Fruit fly (Drosophila melanogaster) whole organism, embryonic: Measurements from ENCODE around the gene Naam.

Experiments used
- Antp ChIP-seq: fragments of 200-800 bp; sonication (Bioruptor generic); optimal IDR thresholded peaks from 3 replicates; lab custom pipeline; 2016; ENCODE audit warnings: missing biosample characterization, missing genetic modification characterization
- B-H1 ChIP-seq: fragments of 200-800 bp; sonication (Bioruptor generic); IDR thresholded peaks from 3 replicates; pipeline ENCODE4 v1.3.6; 2022; ENCODE audit warnings: missing biosample characterization, missing genetic modification characterization
- CG13296 ChIP-seq: fragments of 200-800 bp; sonication (Bioruptor generic); optimal IDR thresholded peaks from 3 replicates; lab custom pipeline; 2018; ENCODE audit warnings: missing biosample characterization, mild to moderate bottlenecking, missing genetic modification characterization
- CG14050 ChIP-seq: fragments of 200-800 bp; sonication (Bioruptor generic); IDR thresholded peaks from 3 replicates; pipeline ENCODE4 v1.3.6; 2022; ENCODE audit warnings: missing biosample characterization, missing genetic modification characterization
- CG14710 ChIP-seq: fragments of 200-800 bp; sonication (Bioruptor generic); optimal IDR thresholded peaks from 3 replicates; lab custom pipeline; 2019; ENCODE audit warnings: missing biosample characterization, mild to moderate bottlenecking, missing genetic modification characterization, moderate library complexity
- CG15696 ChIP-seq: fragments of 200-800 bp; sonication (Bioruptor generic); optimal IDR thresholded peaks from 2 replicates; lab custom pipeline; 2019; ENCODE audit warnings: missing biosample characterization, mild to moderate bottlenecking, missing genetic modification characterization, moderate library complexity
- CG17802 ChIP-seq: fragments of 200-800 bp; sonication (Bioruptor generic); optimal IDR thresholded peaks from 2 replicates; lab custom pipeline; 2018; ENCODE audit warnings: missing biosample characterization, mild to moderate bottlenecking, missing genetic modification characterization, moderate library complexity
- CG18476 ChIP-seq: fragments of 200-800 bp; sonication (Bioruptor generic); optimal IDR thresholded peaks from 2 replicates; lab custom pipeline; 2016; ENCODE audit warnings: missing biosample characterization, mild to moderate bottlenecking, missing genetic modification characterization
- CG2129 ChIP-seq: fragments of 200-800 bp; sonication (Bioruptor generic); IDR thresholded peaks from 2 replicates; pipeline ENCODE4 v1.3.6; 2022; ENCODE audit warnings: missing biosample characterization, missing genetic modification characterization; ENCODE audit not compliant: partially characterized antibody
- CG2199 ChIP-seq: fragments of 200-800 bp; sonication (Bioruptor generic); IDR thresholded peaks from 3 replicates; pipeline ENCODE4 v1.3.6; 2022; ENCODE audit warnings: missing biosample characterization, missing genetic modification characterization
- CG2712 ChIP-seq: fragments of 200-800 bp; optimal IDR thresholded peaks from 3 replicates; lab custom pipeline; 2019; ENCODE audit warnings: missing biosample characterization, mild to moderate bottlenecking, missing genetic modification characterization, moderate library complexity
- CG30403 ChIP-seq: fragments of 200-800 bp; sonication (Bioruptor generic); optimal IDR thresholded peaks from 3 replicates; lab custom pipeline; 2016; ENCODE audit warnings: missing biosample characterization, missing genetic modification characterization
- CG30431 ChIP-seq: fragments of 200-800 bp; sonication (Bioruptor generic); optimal IDR thresholded peaks from 2 replicates; lab custom pipeline; 2017; ENCODE audit warnings: missing biosample characterization, missing genetic modification characterization
- CG31441 ChIP-seq: fragments of 200-800 bp; sonication (Bioruptor generic); IDR thresholded peaks from 2 replicates; pipeline ENCODE4 v1.3.6; 2022; ENCODE audit warnings: missing biosample characterization, missing genetic modification characterization
- CG33213 ChIP-seq: fragments of 200-800 bp; sonication (Bioruptor generic); optimal IDR thresholded peaks from 3 replicates; lab custom pipeline; 2016; ENCODE audit warnings: missing biosample characterization, missing genetic modification characterization
- CG7839 ChIP-seq: fragments of 200-800 bp; sonication (Bioruptor generic); optimal IDR thresholded peaks from 3 replicates; lab custom pipeline; 2018; ENCODE audit warnings: missing biosample characterization, mild to moderate bottlenecking, missing genetic modification characterization, moderate library complexity
- CG7928 ChIP-seq: fragments of 200-800 bp; sonication (Bioruptor generic); optimal IDR thresholded peaks from 2 replicates; lab custom pipeline; 2017; ENCODE audit warnings: missing biosample characterization, mild to moderate bottlenecking, missing genetic modification characterization
- CG7963 ChIP-seq: fragments of 200-800 bp; sonication (Bioruptor generic); IDR thresholded peaks from 3 replicates; pipeline ENCODE4 v1.3.6; 2022; ENCODE audit warnings: missing biosample characterization, missing genetic modification characterization; ENCODE audit not compliant: partially characterized antibody
- CG8089 ChIP-seq: fragments of 200-800 bp; sonication (Bioruptor generic); optimal IDR thresholded peaks from 3 replicates; lab custom pipeline; 2016; ENCODE audit warnings: missing biosample characterization, missing genetic modification characterization
- CG8281 ChIP-seq: fragments of 200-800 bp; sonication (Bioruptor generic); optimal IDR thresholded peaks from 2 replicates; lab custom pipeline; 2018; ENCODE audit warnings: missing biosample characterization, mild to moderate bottlenecking, missing genetic modification characterization, moderate library complexity
- CoRest ChIP-seq: fragments of 200-800 bp; sonication (Bioruptor generic); optimal IDR thresholded peaks from 3 replicates; lab custom pipeline; 2018; ENCODE audit warnings: missing biosample characterization, mild to moderate bottlenecking, missing genetic modification characterization, moderate library complexity
- Dref ChIP-seq: fragments of 200-800 bp; sonication (Bioruptor generic); IDR thresholded peaks from 2 replicates; pipeline ENCODE4 v1.3.6; 2022; ENCODE audit warnings: missing biosample characterization, missing genetic modification characterization
- ERR ChIP-seq: fragments of 200-800 bp; sonication (Bioruptor generic); optimal IDR thresholded peaks from 2 replicates; lab custom pipeline; 2016; ENCODE audit warnings: missing biosample characterization, missing genetic modification characterization
- Fer1 ChIP-seq: fragments of 200-800 bp; sonication (Bioruptor generic); optimal IDR thresholded peaks from 2 replicates; lab custom pipeline; 2017; ENCODE audit warnings: missing biosample characterization, mild to moderate bottlenecking, missing genetic modification characterization
- H2.0 ChIP-seq: fragments of 200-800 bp; sonication (Bioruptor generic); IDR thresholded peaks from 2 replicates; pipeline ENCODE4 v1.3.6; 2022; ENCODE audit warnings: missing biosample characterization, missing genetic modification characterization
- MBD-R2 ChIP-seq: fragments of 200-800 bp; sonication (Bioruptor generic); IDR thresholded peaks from 2 replicates; pipeline ENCODE4 v1.3.6; 2022; ENCODE audit warnings: missing biosample characterization, missing genetic modification characterization
- Mes4 ChIP-seq: fragments of 200-800 bp; sonication (Bioruptor generic); optimal IDR thresholded peaks from 2 replicates; lab custom pipeline; 2016; ENCODE audit warnings: missing biosample characterization, missing genetic modification characterization
- NC2α ChIP-seq: fragments of 200-800 bp; sonication (Bioruptor generic); optimal IDR thresholded peaks from 2 replicates; lab custom pipeline; 2016; ENCODE audit warnings: missing biosample characterization, missing genetic modification characterization
- NK7.1 ChIP-seq: fragments of 200-800 bp; sonication (Bioruptor generic); optimal IDR thresholded peaks from 3 replicates; lab custom pipeline; 2016; ENCODE audit warnings: missing biosample characterization, missing genetic modification characterization
- Nf-YB ChIP-seq: fragments of 200-800 bp; sonication (Bioruptor generic); optimal IDR thresholded peaks from 3 replicates; lab custom pipeline; 2019; ENCODE audit warnings: missing biosample characterization, mild to moderate bottlenecking, missing genetic modification characterization, moderate library complexity
- NfI ChIP-seq: fragments of 200-800 bp; sonication (Bioruptor generic); optimal IDR thresholded peaks from 3 replicates; lab custom pipeline; 2018; ENCODE audit warnings: missing biosample characterization, mild to moderate bottlenecking, missing genetic modification characterization, moderate library complexity
- Pdp1 ChIP-seq, 2 experiments: fragments of 200-800 bp; sonication (Bioruptor generic); optimal IDR thresholded peaks; 3 replicates each; lab custom pipeline; 2016; ENCODE audit warnings: missing biosample characterization in 2 of 2, missing genetic modification characterization in 2 of 2, mild to moderate bottlenecking in 1 of 2, moderate library complexity in 1 of 2
- Side ChIP-seq: fragments of 200-800 bp; sonication (Bioruptor generic); optimal IDR thresholded peaks from 2 replicates; lab custom pipeline; 2016; ENCODE audit warnings: missing biosample characterization, missing genetic modification characterization
- Spps ChIP-seq: fragments of 200-800 bp; sonication (Bioruptor generic); optimal IDR thresholded peaks from 2 replicates; lab custom pipeline; 2018; ENCODE audit warnings: missing biosample characterization, mild to moderate bottlenecking, missing genetic modification characterization
- Usf ChIP-seq: fragments of 200-800 bp; sonication (Bioruptor generic); optimal IDR thresholded peaks from 2 replicates; lab custom pipeline; 2017; ENCODE audit warnings: missing genotype, missing biosample characterization, missing genetic modification characterization
- Xrp1 ChIP-seq: fragments of 200-800 bp; sonication (Bioruptor generic); IDR thresholded peaks from 2 replicates; pipeline ENCODE4 v1.3.6; 2022; ENCODE audit warnings: missing biosample characterization, missing genetic modification characterization
- ab ChIP-seq: fragments of 200-800 bp; sonication (Bioruptor generic); optimal IDR thresholded peaks from 2 replicates; lab custom pipeline; 2016; ENCODE audit warnings: missing biosample characterization, missing genetic modification characterization
- ara ChIP-seq: fragments of 200-800 bp; sonication (Bioruptor generic); IDR thresholded peaks from 2 replicates; pipeline ENCODE4 v1.3.6; 2022; ENCODE audit warnings: missing biosample characterization, missing genetic modification characterization
- br ChIP-seq: fragments of >200 bp; optimal IDR thresholded peaks from 2 replicates; lab custom pipeline; 2017
- dati ChIP-seq: fragments of 200-800 bp; sonication (Bioruptor generic); IDR thresholded peaks from 2 replicates; pipeline ENCODE4 v1.3.6; 2022; ENCODE audit warnings: missing biosample characterization, missing genetic modification characterization
- disco-r ChIP-seq: fragments of 200-800 bp; sonication (Bioruptor generic); optimal IDR thresholded peaks from 2 replicates; lab custom pipeline; 2016; ENCODE audit warnings: missing biosample characterization, missing genetic modification characterization
- gcm2 ChIP-seq: fragments of 200-800 bp; sonication (Bioruptor generic); optimal IDR thresholded peaks from 2 replicates; lab custom pipeline; 2016; ENCODE audit warnings: missing biosample characterization, missing genetic modification characterization
- h ChIP-seq: fragments of >200 bp; optimal IDR thresholded peaks from 2 replicates; lab custom pipeline; 2017
- ham ChIP-seq: fragments of 200-800 bp; sonication (Bioruptor generic); IDR thresholded peaks from 2 replicates; pipeline ENCODE4 v1.3.6; 2022; ENCODE audit warnings: missing biosample characterization, missing genetic modification characterization
- insv ChIP-seq, 2 experiments: fragments of 200-800 bp; sonication (Bioruptor generic); optimal IDR thresholded peaks; 3 replicates each; lab custom pipeline; 2016 to 2018; ENCODE audit warnings: missing biosample characterization in 2 of 2, missing genetic modification characterization in 2 of 2
- kah ChIP-seq: fragments of 200-800 bp; sonication (Bioruptor generic); optimal IDR thresholded peaks from 2 replicates; lab custom pipeline; 2018; ENCODE audit warnings: missing biosample characterization, mild to moderate bottlenecking, missing genetic modification characterization
- pum ChIP-seq: fragments of 200-800 bp; sonication (Bioruptor generic); optimal IDR thresholded peaks from 2 replicates; lab custom pipeline; 2016; ENCODE audit warnings: missing biosample characterization, missing genetic modification characterization
- repo ChIP-seq: fragments of 200-800 bp; sonication (Bioruptor generic); optimal IDR thresholded peaks from 2 replicates; lab custom pipeline; 2016; ENCODE audit warnings: missing biosample characterization, missing genetic modification characterization
- run ChIP-seq: fragments of 200-800 bp; sonication (Bioruptor generic); optimal IDR thresholded peaks from 3 replicates; lab custom pipeline; 2018; ENCODE audit warnings: missing biosample characterization, mild to moderate bottlenecking, missing genetic modification characterization
- sima ChIP-seq: fragments of 200-800 bp; sonication (Bioruptor generic); optimal IDR thresholded peaks from 2 replicates; lab custom pipeline; 2016; ENCODE audit warnings: missing biosample characterization, missing genetic modification characterization
- tio ChIP-seq: fragments of 200-800 bp; sonication (Bioruptor generic); optimal IDR thresholded peaks from 2 replicates; lab custom pipeline; 2017; ENCODE audit warnings: missing biosample characterization, missing genetic modification characterization, inconsistent platforms
- vfl ChIP-seq: fragments of 200-800 bp; sonication (Bioruptor generic); optimal IDR thresholded peaks from 2 replicates; lab custom pipeline; 2016; ENCODE audit warnings: missing biosample characterization, missing genetic modification characterization
- yki ChIP-seq: fragments of >200 bp; optimal IDR thresholded peaks from 3 replicates; lab custom pipeline; 2018

Gene Naam

dm6 chr3R:19623606-19624005, 47.6 kb upstream of the Naam start (continued):
- no peak for TF ChIP-seq kah (GFP tag; lab: Kevin White, UChicago)
- TF ChIP-seq pum = peak; percentile 44
- no peak for TF ChIP-seq CG13296 (GFP tag; lab: Kevin White, UChicago)
- TF ChIP-seq CG17802 (tag; lab: Kevin White, UChicago) = no peak
- TF ChIP-seq ERR (GFP tag; lab: Kevin White, UChicago) = no peak
- no peak for TF ChIP-seq CG7928 (GFP tag; lab: Kevin White, UChicago)
- TF ChIP-seq vfl (GFP tag; lab: Kevin White, UChicago) = no peak
- TF ChIP-seq CG30403 (GFP tag; lab: Kevin White, UChicago) = peak; percentile 62
- TF ChIP-seq Xrp1 (GFP tag; lab: Robert Waterston, UW) = peak; percentile 72; the same call in 1 of the 2 replicates
- peak; percentile 59 for TF ChIP-seq repo (GFP tag; lab: Kevin White, UChicago)
- TF ChIP-seq disco-r (GFP tag; lab: Kevin White, UChicago) = no peak
- TF ChIP-seq CG33213 (GFP tag; lab: Kevin White, UChicago) = peak; percentile 40
- peak; percentile 33; the same call in 1 of the 2 replicates for TF ChIP-seq ara (GFP tag; lab: Robert Waterston, UW)
- TF ChIP-seq sima (GFP tag; lab: Kevin White, UChicago) = no peak
- no peak for TF ChIP-seq CG15696 (tag; lab: Kevin White, UChicago)
- TF ChIP-seq CG30431 = peak; percentile 19
- peak; percentile 73 for TF ChIP-seq CG7839 (tag; lab: Kevin White, UChicago)
- no peak for TF ChIP-seq ham (GFP tag; lab: Robert Waterston, UW)
- TF ChIP-seq Fer1 (GFP tag; lab: Kevin White, UChicago) = peak; percentile 15
- TF ChIP-seq run (tag; lab: Kevin White, UChicago) = no peak
- TF ChIP-seq tio (GFP tag; lab: Kevin White, UChicago) = peak; percentile 30
- no peak for TF ChIP-seq Dref (GFP tag; lab: Robert Waterston, UW)
- no peak for TF ChIP-seq br (lab: Kevin White, UChicago)
- TF ChIP-seq Nf-YB (GFP tag; lab: Kevin White, UChicago) = no peak
- TF ChIP-seq NfI (GFP tag; lab: Kevin White, UChicago) = peak; percentile 15
- TF ChIP-seq CG14050 (GFP tag; lab: Robert Waterston, UW) = peak; percentile 64
- TF ChIP-seq ab (GFP tag; lab: Kevin White, UChicago) = no peak
- peak; percentile 58 to 66 for TF ChIP-seq Pdp1 (GFP tag; optimal IDR thresholded peaks at IDR 0.05; lab: Kevin White, UChicago)
- TF ChIP-seq CG2712 (tag; lab: Kevin White, UChicago) = peak; percentile 64
- no peak for TF ChIP-seq CG8281 (tag; lab: Kevin White, UChicago)
- TF ChIP-seq insv (GFP tag; optimal IDR thresholded peaks at IDR 0.05; lab: Kevin White, UChicago) = no peak
- TF ChIP-seq CG7963 = no peak
- TF ChIP-seq yki (lab: Kevin White, UChicago) = no peak
- no peak for TF ChIP-seq h
- no peak for TF ChIP-seq dati (GFP tag; lab: Robert Waterston, UW)
- peak; percentile 42 for TF ChIP-seq CG8089
- TF ChIP-seq CG14710 (tag; lab: Kevin White, UChicago) = peak; percentile 25
- no peak for TF ChIP-seq NC2α (GFP tag; lab: Kevin White, UChicago)
- peak; percentile 43 for TF ChIP-seq Antp (GFP tag; lab: Kevin White, UChicago)
- no peak for TF ChIP-seq gcm2
- no peak for TF ChIP-seq CG18476 (GFP tag; lab: Kevin White, UChicago)
- peak; percentile 32 for TF ChIP-seq Side (GFP tag; lab: Kevin White, UChicago)
- TF ChIP-seq H2.0 (GFP tag; lab: Robert Waterston, UW) = no peak
- no peak; the same call in 1 of the 2 replicates for TF ChIP-seq MBD-R2 (GFP tag; lab: Robert Waterston, UW)
- peak; percentile 53 for TF ChIP-seq B-H1 (GFP tag; lab: Robert Waterston, UW)
- TF ChIP-seq Mes4 (GFP tag; lab: Kevin White, UChicago) = no peak
- no peak for TF ChIP-seq Spps (tag; lab: Kevin White, UChicago)
- no peak for TF ChIP-seq CG2129 (GFP tag; lab: Robert Waterston, UW)
- TF ChIP-seq CG31441 (GFP tag; lab: Robert Waterston, UW) = peak; percentile 67
- peak; percentile 50 for TF ChIP-seq NK7.1 (GFP tag; lab: Kevin White, UChicago)
- no peak for TF ChIP-seq Usf (GFP tag; lab: Kevin White, UChicago)
- no peak for TF ChIP-seq CG2199 (GFP tag; lab: Robert Waterston, UW)
- peak; percentile 46 for TF ChIP-seq CoRest
